Worm (Caenorhabditis elegans) whole organism, young adult: ENCODE measurements around the gene scp-1.

ENCODE experiments used
- B0336.3 ChIP-seq: fragments of 200-800 bp; sonication (Bioruptor generic); IDR thresholded peaks from 2 replicates; pipeline ENCODE4 v1.3.6; 2022; ENCODE audit warnings: missing genetic modification characterization, missing compliant biosample characterization
- ama-1 ChIP-seq, 3 experiments: fragments of 150-350 bp in 1 of 3; sonication (generic microtip) in 2 of 3; optimal IDR thresholded peaks; 2 replicates each; lab custom pipeline; 2014 to 2018; ENCODE audit warnings: missing biosample characterization in 2 of 3, missing genetic modification characterization in 2 of 3, missing genetic modification reagents in 2 of 3
- lag-1 ChIP-seq: fragments of 200-800 bp; sonication (Bioruptor generic); IDR thresholded peaks from 2 replicates; pipeline ENCODE4 v1.3.6; 2022; ENCODE audit warnings: missing genetic modification reagents, missing genetic modification characterization, missing compliant biosample characterization
- mxl-1 ChIP-seq: sonication (generic microtip); optimal IDR thresholded peaks from 2 replicates; lab custom pipeline; 2016; ENCODE audit warnings: missing genetic modification characterization, missing compliant biosample characterization
- snpc-1.1 ChIP-seq: sonication (generic microtip); optimal IDR thresholded peaks from 2 replicates; lab custom pipeline; 2017; ENCODE audit warnings: missing genetic modification characterization, mild to moderate bottlenecking, missing compliant biosample characterization, antibody characterized with exemption, moderate library complexity, missing genotype, missing genetic modification reagents; ENCODE audit not compliant: insufficient read depth
- snpc-3.4 ChIP-seq: sonication (generic microtip); optimal IDR thresholded peaks from 2 replicates; lab custom pipeline; 2017; ENCODE audit warnings: missing genetic modification characterization, mild to moderate bottlenecking, missing compliant biosample characterization, antibody characterized with exemption, moderate library complexity, missing genotype, missing genetic modification reagents

DNA sequence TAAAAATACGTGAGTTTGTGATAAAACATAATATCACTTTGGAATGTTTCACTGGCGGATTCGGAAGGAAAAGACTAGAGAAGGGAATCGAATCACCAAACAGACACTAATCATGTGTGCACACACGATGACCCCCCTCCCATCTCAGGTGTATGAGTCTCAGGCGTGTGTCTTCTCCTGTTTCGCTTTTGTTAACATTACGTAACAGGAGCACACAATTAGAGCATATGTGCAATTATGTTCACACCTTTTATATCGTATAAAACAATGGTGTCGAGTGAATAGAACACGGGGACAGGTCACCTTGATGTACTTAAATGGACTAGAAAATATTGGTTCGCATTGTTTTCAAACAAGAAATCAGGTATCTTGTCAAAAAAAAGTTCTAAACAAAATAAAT, 17.0 kb upstream of the scp-1 start:
- TF ChIP-seq ama-1 (optimal IDR thresholded peaks at IDR 0.05; lab: Kevin White, UChicago) (no peak), ama-1 (GFP tag; optimal IDR thresholded peaks at IDR 0.05; lab: Kevin White, UChicago) (no peak), snpc-3.4 (tag; lab: Kevin White, UChicago) (no peak), B0336.3 (no peak), lag-1 (GFP tag; lab: Robert Waterston, UW) (no peak), snpc-1.1 (tag; lab: Kevin White, UChicago) (no peak), mxl-1 (tag; lab: Kevin White, UChicago) (no peak)
